Fruit fly (Drosophila melanogaster) whole organism, wandering third instar larva: ENCODE results near the gene Obp83ef.

Source experiments
- Abd-B ChIP-seq: fragments of >200 bp; optimal IDR thresholded peaks from 2 replicates; lab custom pipeline; 2017; ENCODE audit warnings: missing biosample characterization, missing genetic modification characterization
- CG32264 ChIP-seq: fragments of 200-800 bp; sonication (Bioruptor generic); optimal IDR thresholded peaks from 2 replicates; lab custom pipeline; 2016; ENCODE audit warnings: missing biosample characterization, missing genetic modification characterization
- CG9705 ChIP-seq: fragments of 200-800 bp; sonication (Bioruptor generic); optimal IDR thresholded peaks from 2 replicates; lab custom pipeline; 2018; ENCODE audit warnings: missing biosample characterization, mild to moderate bottlenecking, missing genetic modification characterization
- CrebA ChIP-seq: fragments of 200-800 bp; sonication (Bioruptor generic); optimal IDR thresholded peaks from 2 replicates; lab custom pipeline; 2016; ENCODE audit warnings: missing biosample characterization, mild to moderate bottlenecking, missing genetic modification characterization, borderline replicate concordance
- Dfd ChIP-seq: fragments of >200 bp; optimal IDR thresholded peaks from 2 replicates; lab custom pipeline; 2017; ENCODE audit warnings: missing biosample characterization, missing genetic modification characterization
- Dif ChIP-seq: fragments of 200-275, 200-300 bp; sonication (Bioruptor generic); optimal IDR thresholded peaks from 2 replicates; lab custom pipeline; 2018; ENCODE audit warnings: missing biosample characterization, missing genetic modification characterization; ENCODE audit not compliant: partially characterized antibody
- GATAd ChIP-seq: sonication (Bioruptor generic); optimal IDR thresholded peaks from 2 replicates; lab custom pipeline; 2016; ENCODE audit warnings: missing biosample characterization, missing genetic modification characterization
- HLH106 ChIP-seq: fragments of 200-800 bp; optimal IDR thresholded peaks from 3 replicates; lab custom pipeline; 2019; ENCODE audit warnings: missing biosample characterization, mild to moderate bottlenecking, missing genetic modification characterization, moderate library complexity
- Hr78 ChIP-seq: fragments of >200 bp; optimal IDR thresholded peaks from 2 replicates; lab custom pipeline; 2017; ENCODE audit warnings: missing biosample characterization, missing genetic modification characterization
- Hr83 ChIP-seq: fragments of 200-300 bp; sonication (Bioruptor generic); optimal IDR thresholded peaks from 2 replicates; lab custom pipeline; 2016; ENCODE audit warnings: missing biosample characterization, mild to moderate bottlenecking, missing genetic modification characterization, moderate library complexity; ENCODE audit not compliant: poor library complexity, severe bottlenecking
- Jra ChIP-seq: sonication (Bioruptor generic); optimal IDR thresholded peaks from 2 replicates; lab custom pipeline; 2016; ENCODE audit warnings: missing biosample characterization, missing genetic modification characterization
- Mio ChIP-seq: sonication (Bioruptor generic); optimal IDR thresholded peaks from 2 replicates; lab custom pipeline; 2016; ENCODE audit warnings: missing biosample characterization, missing genetic modification characterization
- N ChIP-seq: fragments of >200 bp; optimal IDR thresholded peaks from 2 replicates; lab custom pipeline; 2018; ENCODE audit warnings: missing biosample characterization, missing external identifiers, missing genetic modification characterization
- OdsH ChIP-seq: fragments of 200-800 bp; sonication (Bioruptor generic); optimal IDR thresholded peaks from 2 replicates; lab custom pipeline; 2016; ENCODE audit warnings: missing biosample characterization, mild to moderate bottlenecking, missing genetic modification characterization
- Rel ChIP-seq, 2 experiments: fragments of 200-800 bp; sonication (Bioruptor generic) in 1 of 2; optimal IDR thresholded peaks; 2 replicates in 1 of 2; 3 replicates in 1 of 2; lab custom pipeline; 2016 to 2019; ENCODE audit warnings: mild to moderate bottlenecking in 2 of 2, missing biosample characterization in 2 of 2, missing genetic modification characterization in 2 of 2, moderate library complexity in 1 of 2
- Sp1 ChIP-seq: fragments of 200-800 bp; sonication (Bioruptor generic); optimal IDR thresholded peaks from 3 replicates; lab custom pipeline; 2019; ENCODE audit warnings: missing biosample characterization, mild to moderate bottlenecking, missing genetic modification characterization, moderate library complexity
- Vsx2 ChIP-seq: fragments of 200-300, 225-300 bp; sonication (Bioruptor generic); optimal IDR thresholded peaks from 2 replicates; lab custom pipeline; 2018; ENCODE audit warnings: missing biosample characterization, missing genetic modification characterization; ENCODE audit not compliant: partially characterized antibody
- dl ChIP-seq, 2 experiments: fragments of 175-275, 200-275 bp in 1 of 2; fragments of 200-275 bp in 1 of 2; sonication (Bioruptor generic); optimal IDR thresholded peaks; lab custom pipeline; 2018; ENCODE audit warnings: mild to moderate bottlenecking in 2 of 2, missing biosample characterization in 2 of 2, missing genetic modification characterization in 2 of 2, moderate library complexity in 2 of 2; ENCODE audit not compliant: partially characterized antibody in 2 of 2, insufficient read depth in 1 of 2
- dsf ChIP-seq: sonication (Bioruptor generic); optimal IDR thresholded peaks from 2 replicates; lab custom pipeline; 2016; ENCODE audit warnings: missing biosample characterization, missing genetic modification characterization, borderline replicate concordance
- ey ChIP-seq: fragments of 200-800 bp; sonication (Bioruptor generic); optimal IDR thresholded peaks from 2 replicates; lab custom pipeline; 2016; ENCODE audit warnings: missing biosample characterization, missing genetic modification characterization
- foxo ChIP-seq, 2 experiments: fragments of 200-800 bp; sonication (Bioruptor generic); optimal IDR thresholded peaks; 2 replicates in 1 of 2; 3 replicates in 1 of 2; lab custom pipeline; 2016 to 2017; ENCODE audit warnings: missing biosample characterization in 2 of 2, missing genetic modification characterization in 2 of 2
- fru ChIP-seq: fragments of 200-800 bp; sonication (Bioruptor generic); optimal IDR thresholded peaks from 3 replicates; lab custom pipeline; 2016; ENCODE audit warnings: missing biosample characterization, mild to moderate bottlenecking, missing genetic modification characterization
- jim ChIP-seq: fragments of 175-275, 200-325 bp; sonication (Bioruptor generic); optimal IDR thresholded peaks from 2 replicates; lab custom pipeline; 2016; ENCODE audit warnings: missing biosample characterization, mild to moderate bottlenecking, missing genetic modification characterization
- lola ChIP-seq: fragments of >200 bp; optimal IDR thresholded peaks from 2 replicates; lab custom pipeline; 2017; ENCODE audit warnings: missing biosample characterization, missing genetic modification characterization
- pan ChIP-seq: fragments of >200 bp; optimal IDR thresholded peaks from 2 replicates; lab custom pipeline; 2017
- rgr ChIP-seq: fragments of 200-800 bp; sonication (Bioruptor generic); optimal IDR thresholded peaks from 3 replicates; lab custom pipeline; 2016; ENCODE audit warnings: missing biosample characterization, mild to moderate bottlenecking, missing genetic modification characterization
- sage ChIP-seq: fragments of 200-800 bp; sonication (Bioruptor generic); optimal IDR thresholded peaks from 2 replicates; lab custom pipeline; 2016; ENCODE audit warnings: missing biosample characterization, mild to moderate bottlenecking, missing genetic modification characterization
- sv ChIP-seq: fragments of 200-800 bp; sonication (Bioruptor generic); optimal IDR thresholded peaks from 3 replicates; lab custom pipeline; 2016; ENCODE audit warnings: missing biosample characterization, missing genetic modification characterization
- usp ChIP-seq: fragments of >200 bp; optimal IDR thresholded peaks from 2 replicates; lab custom pipeline; 2017; ENCODE audit warnings: missing biosample characterization, missing genetic modification characterization
- woc ChIP-seq: sonication (Bioruptor generic); optimal IDR thresholded peaks from 2 replicates; lab custom pipeline; 2016; ENCODE audit warnings: missing biosample characterization, mild to moderate bottlenecking, missing genetic modification characterization

The Obp83ef gene

DNA sequence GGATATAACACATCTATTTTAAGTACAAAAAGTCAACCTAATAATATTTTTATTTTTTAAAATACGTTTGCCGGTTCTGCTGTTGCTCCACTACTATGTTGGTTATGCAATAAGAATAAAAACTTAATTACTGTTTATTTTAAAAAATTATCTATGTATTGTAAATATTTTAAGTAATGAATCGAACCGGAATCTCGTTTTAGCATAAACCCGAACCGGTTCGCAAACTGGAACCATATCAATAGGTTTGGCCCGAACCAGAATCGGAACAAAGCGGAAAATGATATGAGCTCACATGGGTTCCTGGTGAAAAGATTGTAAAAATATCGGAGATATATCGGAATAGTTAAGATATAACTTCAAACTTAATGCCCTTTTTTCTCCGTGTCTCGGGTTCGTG lies 4.1 kb downstream of the Obp83ef start:
- TF ChIP-seq HLH106 (peak; percentile 30), foxo (GFP tag; optimal IDR thresholded peaks at IDR 0.05; lab: Kevin White, UChicago) (peak in 1 of 2 experiments; percentile 13), ey (GFP tag; lab: Kevin White, UChicago) (no peak), sage (GFP tag; lab: Kevin White, UChicago) (no peak), OdsH (no peak), Sp1 (GFP tag; lab: Kevin White, UChicago) (peak; percentile 40)

DNA sequence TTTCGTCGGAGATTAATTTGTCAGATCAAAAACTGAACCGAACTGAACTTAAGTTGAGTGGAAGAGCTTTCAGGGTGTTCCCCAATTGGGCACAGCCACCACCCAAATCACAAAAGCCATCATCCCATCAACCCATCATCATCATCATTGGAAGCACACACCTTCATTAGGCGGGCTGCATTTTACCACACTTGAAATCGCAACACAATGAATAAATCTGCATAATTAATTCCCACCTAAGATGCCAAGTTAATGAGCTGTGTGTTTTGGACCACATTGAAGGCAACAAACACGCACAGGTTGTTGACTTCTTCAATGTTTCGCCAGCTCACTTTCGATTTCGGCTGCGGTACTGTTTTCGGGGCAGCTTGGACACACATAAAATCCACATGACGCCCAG lies 5.7 kb downstream of the Obp83ef start:
- TF ChIP-seq CG9705 (GFP tag; lab: Kevin White, UChicago) (no peak), pan (lab: Kevin White, UChicago) (no peak), Hr78 (no peak), CrebA (GFP tag; lab: Kevin White, UChicago) (no peak), foxo (GFP tag; optimal IDR thresholded peaks at IDR 0.05; lab: Kevin White, UChicago) (no peak), sv (no peak)

DNA sequence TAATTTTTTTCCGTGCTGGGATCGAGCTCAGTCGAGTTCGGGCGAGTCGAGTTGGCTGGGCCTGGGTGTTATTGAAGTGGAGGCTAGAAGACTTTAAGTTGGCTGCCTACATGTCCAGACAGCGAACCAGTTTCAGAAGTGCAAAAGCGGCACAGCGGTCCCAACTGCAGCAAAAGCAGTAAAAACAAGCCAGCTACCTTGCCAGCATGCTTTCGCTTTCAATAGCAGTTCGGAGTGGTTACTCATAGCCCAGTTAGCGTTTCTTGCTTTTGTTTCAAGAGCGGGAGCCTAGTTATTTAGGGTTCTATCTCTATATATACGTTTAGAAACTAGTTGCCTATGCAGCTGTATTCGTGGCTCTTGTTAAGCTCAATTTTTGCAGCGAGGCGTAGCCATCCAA lies 8.1 kb downstream of the Obp83ef start:
- TF ChIP-seq CG32264 (GFP tag; lab: Kevin White, UChicago) (no peak), Abd-B (GFP tag; lab: Kevin White, UChicago) (no peak), CG9705 (GFP tag; lab: Kevin White, UChicago) (no peak), Rel (GFP tag; optimal IDR thresholded peaks at IDR 0.05; lab: Kevin White, UChicago) (no peak), Rel (tag; optimal IDR thresholded peaks at IDR 0.05; lab: Kevin White, UChicago) (no peak), pan (lab: Kevin White, UChicago) (no peak)

DNA sequence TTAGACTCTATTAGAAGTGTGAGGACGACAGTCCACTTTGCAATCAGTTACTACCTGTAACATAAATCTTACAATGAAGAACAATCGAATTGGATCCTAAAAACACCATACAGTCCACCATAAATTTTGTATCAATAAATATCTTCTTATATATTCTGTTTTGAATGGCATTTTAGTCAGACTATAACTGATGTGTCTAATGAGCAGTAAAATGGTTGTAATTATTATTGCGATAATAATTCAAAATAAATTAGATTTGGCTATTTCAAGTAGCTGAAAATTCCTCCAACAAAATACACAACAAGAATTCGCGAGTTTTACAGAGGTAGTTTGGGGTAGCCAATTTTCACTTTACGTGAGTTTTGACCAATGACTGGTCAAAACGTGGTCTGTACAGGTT lies 8.5 kb downstream of the Obp83ef start:
- no peak for TF ChIP-seq Dif
- TF ChIP-seq foxo (GFP tag; optimal IDR thresholded peaks at IDR 0.05; lab: Kevin White, UChicago): no peak
- TF ChIP-seq sage (GFP tag; lab: Kevin White, UChicago): no peak
- TF ChIP-seq Jra (GFP tag; lab: Kevin White, UChicago): no peak
- no peak for TF ChIP-seq CrebA (GFP tag; lab: Kevin White, UChicago)
- TF ChIP-seq dsf (GFP tag; lab: Kevin White, UChicago): no peak
- TF ChIP-seq, all 38 proteins: peak for 0

DNA sequence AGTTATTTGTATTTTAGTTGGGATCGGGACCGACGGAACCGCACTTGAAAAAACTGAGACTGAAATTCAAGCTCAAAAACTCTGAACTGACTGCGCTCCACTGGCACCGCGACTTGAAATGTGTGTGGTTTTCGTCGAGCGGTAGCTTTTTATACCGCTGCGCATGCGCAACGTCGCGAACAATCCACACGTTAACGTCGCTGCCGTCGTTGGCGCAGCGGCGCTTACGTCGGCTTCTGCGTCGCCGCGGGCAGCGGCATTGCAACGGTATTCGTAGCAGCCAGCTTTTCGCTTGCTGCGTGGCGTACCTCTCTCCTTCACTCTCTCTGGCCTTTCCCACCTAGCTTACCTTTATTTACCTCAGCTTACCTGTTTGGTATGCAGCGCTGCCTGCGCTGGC lies 10.1 kb downstream of the Obp83ef start, which contains the start of gene Gasp:
TSS of gene Gasp (minus strand) at position 124 of the 400 bp plus-strand sequence.
- TF ChIP-seq Dif (peak; percentile 17), Vsx2 (GFP tag; lab: Kevin White, UChicago) (peak; percentile 17), CrebA (GFP tag; lab: Kevin White, UChicago) (no peak), dsf (GFP tag; lab: Kevin White, UChicago) (no peak), dl (GFP tag; optimal IDR thresholded peaks at IDR 0.05; lab: Kevin White, UChicago; ENCODE audit: insufficient read depth in 1 of 2, partially characterized antibody in 2 of 2) (peak in 1 of 2 experiments; percentile 28), woc (GFP tag; lab: Kevin White, UChicago) (no peak), CG32264 (GFP tag; lab: Kevin White, UChicago) (no peak), fru (GFP tag; lab: Kevin White, UChicago) (no peak)

DNA sequence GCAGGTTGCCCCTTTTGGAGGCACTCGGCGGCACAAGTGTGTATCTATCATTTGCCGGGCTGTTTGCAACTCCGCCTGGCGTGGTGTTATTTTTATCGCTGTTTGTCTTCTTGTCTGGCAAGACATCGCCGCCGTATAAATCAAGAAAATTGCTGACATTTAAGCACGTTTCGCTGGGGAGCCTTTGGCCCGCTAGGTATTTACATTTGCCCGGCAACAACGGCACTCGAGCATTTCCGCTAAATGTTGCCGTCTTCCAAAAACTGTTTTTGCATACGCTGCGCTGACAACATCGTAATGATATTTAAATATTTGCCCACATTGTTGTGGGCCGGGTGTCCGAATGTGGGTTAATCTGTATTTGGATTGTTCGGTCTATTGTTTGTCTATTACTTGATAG lies 12.5 kb downstream of the Obp83ef start:
- no peak for TF ChIP-seq HLH106
- TF ChIP-seq, all 38 proteins: peak for 0

DNA sequence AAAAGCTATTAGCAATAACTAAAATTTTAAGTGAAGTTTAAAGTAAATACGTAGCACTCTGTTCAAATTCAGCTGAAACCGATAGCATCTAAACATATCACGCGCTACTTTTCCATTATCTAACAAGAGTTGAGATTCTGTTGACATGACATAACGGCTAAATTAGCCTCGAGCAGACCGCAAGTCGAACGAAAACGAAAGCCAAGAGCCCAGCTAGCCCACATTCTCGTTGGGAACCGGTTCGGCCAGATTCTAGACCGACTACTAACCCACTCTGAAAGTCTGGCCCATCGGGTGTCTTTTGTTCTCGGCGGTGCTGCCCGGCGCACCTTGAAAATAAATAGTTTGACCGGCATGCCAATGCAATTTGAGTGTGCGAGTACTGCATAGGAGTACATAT lies 13.8 kb downstream of the Obp83ef start:
- TF ChIP-seq lola (GFP tag; lab: Kevin White, UChicago) (no peak), CrebA (GFP tag; lab: Kevin White, UChicago) (no peak), HLH106 (no peak), dsf (GFP tag; lab: Kevin White, UChicago) (no peak)

DNA sequence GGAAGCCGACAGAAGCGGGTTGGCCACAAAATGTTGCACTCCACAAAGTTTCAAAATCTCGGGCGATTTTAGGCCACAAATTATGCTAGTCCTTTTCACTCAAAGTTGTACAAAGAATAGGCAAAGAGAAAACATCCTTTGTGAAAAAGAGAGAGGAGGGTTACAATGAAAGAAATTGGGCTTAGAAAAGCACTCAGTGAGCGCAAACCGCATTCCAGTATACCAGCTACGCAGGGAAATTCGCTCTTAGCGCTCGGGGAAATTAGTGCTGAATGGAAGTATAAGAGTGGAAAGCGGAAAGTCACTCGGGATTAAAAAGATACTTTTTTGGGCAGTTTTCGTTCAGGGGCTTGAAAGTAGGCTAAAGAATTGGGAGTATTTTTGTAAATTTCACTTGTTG lies 28.7 kb downstream of the Obp83ef start:
- no peak for TF ChIP-seq N
- no peak for TF ChIP-seq woc (GFP tag; lab: Kevin White, UChicago)
- no peak for TF ChIP-seq OdsH
- no peak for TF ChIP-seq dl (GFP tag; optimal IDR thresholded peaks at IDR 0.05; lab: Kevin White, UChicago; ENCODE audit: insufficient read depth in 1 of 2, partially characterized antibody in 2 of 2)
- TF ChIP-seq HLH106: no peak
- TF ChIP-seq GATAd (GFP tag; lab: Kevin White, UChicago): no peak
- no peak for TF ChIP-seq Hr83
- no peak for TF ChIP-seq jim (GFP tag; lab: Kevin White, UChicago)
- TF ChIP-seq Abd-B (GFP tag; lab: Kevin White, UChicago): no peak
- TF ChIP-seq Mio (GFP tag; lab: Kevin White, UChicago): no peak
- TF ChIP-seq usp (GFP tag; lab: Kevin White, UChicago): no peak
- TF ChIP-seq rgr (GFP tag; lab: Kevin White, UChicago): no peak
- TF ChIP-seq dsf (GFP tag; lab: Kevin White, UChicago): no peak
- no peak for TF ChIP-seq CrebA (GFP tag; lab: Kevin White, UChicago)
- TF ChIP-seq sv: no peak
- no peak for TF ChIP-seq Dfd
- no peak for TF ChIP-seq Hr78
- no peak for TF ChIP-seq Dif
- TF ChIP-seq lola (GFP tag; lab: Kevin White, UChicago): no peak
